Worm (Caenorhabditis elegans): ENCODE measurements around the gene nhr-27.

DNA sequence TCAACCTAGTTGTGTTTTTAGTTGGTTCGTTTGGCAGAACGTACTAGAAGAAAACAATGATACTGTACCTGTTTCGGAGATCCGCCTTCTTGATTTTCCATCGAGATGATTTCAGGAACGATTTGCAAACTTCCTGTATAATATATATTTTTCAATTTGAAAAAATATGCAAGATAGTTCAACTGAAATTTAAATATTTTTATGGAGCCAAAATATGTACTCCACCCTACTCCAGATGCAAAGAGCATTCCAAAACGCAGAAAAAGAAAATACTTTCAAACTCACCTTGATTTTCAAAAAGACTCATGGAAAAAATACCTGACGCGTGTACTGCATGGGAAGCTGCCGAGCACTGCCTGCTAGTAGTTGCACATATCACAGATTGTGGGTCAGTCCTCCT lies 5.4 kb upstream of the nhr-27 start, which contains the start of gene gei-3:
- no peak for TF ChIP-seq dao-5 (tag; optimal IDR thresholded peaks at IDR 0.05)
- no peak for TF ChIP-seq him-1 (tag; optimal IDR thresholded peaks at IDR 0.05)
